Worm (Caenorhabditis elegans): ENCODE results near the gene C06E2.1.

- TF ChIP-seq him-1 (tag; optimal IDR thresholded peaks at IDR 0.05): no peak
- no peak for TF ChIP-seq dao-5 (tag; optimal IDR thresholded peaks at IDR 0.05)
- no peak for TF ChIP-seq W03F9.2 (tag; optimal IDR thresholded peaks at IDR 0.05)
Measured at ce11 chrX:8835405-8835804, 39.2 kb downstream of the C06E2.1 start, which contains the start of gene sec-15.

Data from whole organism, L4/young adult.